Worm (Caenorhabditis elegans) whole organism, midembryonic: ENCODE data around the gene smap-1.
A peak's percentile ranks its signal among the peaks of the same experiment; 100 is the strongest.

Experiments
- flt-1 ChIP-seq: fragments of 200-800 bp; sonication (Bioruptor generic); IDR thresholded peaks from 2 replicates; pipeline ENCODE4 v1.3.6; 2022; ENCODE audit warnings: missing genetic modification characterization, missing compliant biosample characterization
- klf-2 ChIP-seq: fragments of 200-800 bp; sonication (Bioruptor generic); conservative IDR thresholded peaks from 2 replicates; pipeline ENCODE4 v1.3.6; 2022; ENCODE audit warnings: missing genetic modification reagents, missing genetic modification characterization, missing compliant biosample characterization
- tab-1 ChIP-seq: fragments of 200-800 bp; sonication (Bioruptor generic); IDR thresholded peaks from 2 replicates; pipeline ENCODE4 v1.3.6; 2022; ENCODE audit warnings: missing genetic modification characterization, missing compliant biosample characterization

ce11 chrIII:10706481-10706880, 33.1 kb downstream of the smap-1 start:
- no peak for TF ChIP-seq klf-2
- TF ChIP-seq flt-1 (GFP tag; lab: Robert Waterston, UW) = no peak
- TF ChIP-seq tab-1 (GFP tag; lab: Robert Waterston, UW) = 0 out of 2 replicates have a peak, but pooled peaks have one; percentile 43
